Fruit fly (Drosophila melanogaster) whole organism, embryonic: ENCODE data around the gene CAHbeta.

ENCODE experiments used
- CG10959 ChIP-seq: fragments of 200-800 bp; sonication (Bioruptor generic); IDR thresholded peaks from 2 replicates; pipeline ENCODE4 v1.3.6; 2022; ENCODE audit warnings: missing biosample characterization, missing genetic modification characterization
- CG12104 ChIP-seq: fragments of 200-800 bp; sonication (Bioruptor generic); optimal IDR thresholded peaks from 3 replicates; lab custom pipeline; 2016; ENCODE audit warnings: missing biosample characterization, missing genetic modification characterization
- CG12155 ChIP-seq: fragments of 200-800 bp; sonication (Bioruptor generic); optimal IDR thresholded peaks from 3 replicates; lab custom pipeline; 2016; ENCODE audit warnings: missing biosample characterization, missing genetic modification characterization
- CG12236 ChIP-seq: fragments of 200-800 bp; sonication (Bioruptor generic); optimal IDR thresholded peaks from 2 replicates; lab custom pipeline; 2016; ENCODE audit warnings: missing biosample characterization, missing genetic modification characterization
- CG12769 ChIP-seq: fragments of 200-800 bp; sonication (Bioruptor generic); optimal IDR thresholded peaks from 2 replicates; lab custom pipeline; 2019; ENCODE audit warnings: missing biosample characterization, mild to moderate bottlenecking, missing genetic modification characterization, moderate library complexity
- CG13287 ChIP-seq: fragments of 200-800 bp; sonication (Bioruptor generic); IDR thresholded peaks from 2 replicates; pipeline ENCODE4 v1.3.6; 2022; ENCODE audit warnings: missing biosample characterization, missing genetic modification characterization; ENCODE audit not compliant: partially characterized antibody
- CG13296 ChIP-seq: fragments of 200-800 bp; sonication (Bioruptor generic); optimal IDR thresholded peaks from 3 replicates; lab custom pipeline; 2018; ENCODE audit warnings: missing biosample characterization, mild to moderate bottlenecking, missing genetic modification characterization
- CG15269 ChIP-seq: fragments of 200-800 bp; sonication (Bioruptor generic); optimal IDR thresholded peaks from 2 replicates; lab custom pipeline; 2018; ENCODE audit warnings: missing biosample characterization, mild to moderate bottlenecking, missing genetic modification characterization, moderate library complexity
- CG16779 ChIP-seq: fragments of 200-800 bp; sonication (Bioruptor generic); IDR thresholded peaks from 2 replicates; pipeline ENCODE4 v1.3.6; 2022; ENCODE audit warnings: missing biosample characterization, missing genetic modification characterization
- CG18011 ChIP-seq: fragments of 200-800 bp; sonication (Bioruptor generic); optimal IDR thresholded peaks from 2 replicates; lab custom pipeline; 2017; ENCODE audit warnings: missing biosample characterization, missing genetic modification characterization, mild to moderate bottlenecking, moderate library complexity, missing genotype
- CG1832 ChIP-seq: fragments of 200-800 bp; sonication (Bioruptor generic); optimal IDR thresholded peaks from 2 replicates; lab custom pipeline; 2017; ENCODE audit warnings: missing biosample characterization, mild to moderate bottlenecking, missing genetic modification characterization, inconsistent platforms
- CG2120 ChIP-seq: fragments of 200-800 bp; sonication (Bioruptor generic); optimal IDR thresholded peaks from 3 replicates; lab custom pipeline; 2016; ENCODE audit warnings: missing biosample characterization, missing genetic modification characterization
- CG2202 ChIP-seq: fragments of 200-800 bp; sonication (Bioruptor generic); optimal IDR thresholded peaks from 2 replicates; lab custom pipeline; 2018; ENCODE audit warnings: missing biosample characterization, mild to moderate bottlenecking, missing genetic modification characterization
- CG3065 ChIP-seq: fragments of 200-800 bp; sonication (Bioruptor generic); optimal IDR thresholded peaks from 2 replicates; lab custom pipeline; 2016; ENCODE audit warnings: missing biosample characterization, missing genetic modification characterization
- CG7372 ChIP-seq: fragments of 200-800 bp; sonication (Bioruptor generic); IDR thresholded peaks from 2 replicates; pipeline ENCODE4 v1.3.6; 2022; ENCODE audit warnings: missing biosample characterization, missing genetic modification characterization
- CG7928 ChIP-seq: fragments of 200-800 bp; sonication (Bioruptor generic); optimal IDR thresholded peaks from 2 replicates; lab custom pipeline; 2017; ENCODE audit warnings: missing biosample characterization, mild to moderate bottlenecking, missing genetic modification characterization
- CG8944 ChIP-seq: fragments of 200-800 bp; sonication (Bioruptor generic); optimal IDR thresholded peaks from 3 replicates; lab custom pipeline; 2016; ENCODE audit warnings: missing biosample characterization, missing genetic modification characterization
- Deaf1 ChIP-seq: fragments of 200-800 bp; optimal IDR thresholded peaks from 3 replicates; lab custom pipeline; 2019; ENCODE audit warnings: missing biosample characterization, mild to moderate bottlenecking, missing genetic modification characterization, moderate library complexity
- E2f2 ChIP-seq: fragments of 200-800 bp; sonication (Bioruptor generic); IDR thresholded peaks from 2 replicates; pipeline ENCODE4 v1.3.6; 2022; ENCODE audit warnings: missing biosample characterization, missing genetic modification characterization
- Gsc ChIP-seq: fragments of 200-800 bp; sonication (Bioruptor generic); IDR thresholded peaks from 2 replicates; pipeline ENCODE4 v1.3.6; 2022; ENCODE audit warnings: missing biosample characterization, missing genetic modification characterization
- H15 ChIP-seq: fragments of 200-800 bp; sonication (Bioruptor generic); IDR thresholded peaks from 3 replicates; pipeline ENCODE4 v1.3.6; 2022; ENCODE audit warnings: missing biosample characterization, missing genetic modification characterization
- HLH3B ChIP-seq: fragments of 200-800 bp; sonication (Bioruptor generic); IDR thresholded peaks from 2 replicates; pipeline ENCODE4 v1.3.6; 2022; ENCODE audit warnings: missing biosample characterization, missing genetic modification characterization
- Mrtf ChIP-seq: fragments of 200-800 bp; sonication (Bioruptor generic); IDR thresholded peaks from 3 replicates; pipeline ENCODE4 v1.3.6; 2022; ENCODE audit warnings: missing biosample characterization, missing genetic modification characterization
- Myb ChIP-seq: fragments of 200-800 bp; sonication (Bioruptor generic); optimal IDR thresholded peaks from 2 replicates; lab custom pipeline; 2016; ENCODE audit warnings: missing biosample characterization, missing genetic modification characterization
- PHDP ChIP-seq: fragments of 200-800 bp; sonication (Bioruptor generic); optimal IDR thresholded peaks from 3 replicates; lab custom pipeline; 2018; ENCODE audit warnings: missing biosample characterization, mild to moderate bottlenecking, missing genetic modification characterization, moderate library complexity
- Ravus ChIP-seq: fragments of 200-800 bp; sonication (Bioruptor generic); IDR thresholded peaks from 2 replicates; pipeline ENCODE4 v1.3.6; 2022; ENCODE audit warnings: missing biosample characterization, missing genetic modification characterization
- Rx ChIP-seq: fragments of 200-800 bp; sonication (Bioruptor generic); IDR thresholded peaks from 2 replicates; pipeline ENCODE4 v1.3.6; 2022; ENCODE audit warnings: missing biosample characterization, missing genetic modification characterization
- Spps ChIP-seq: fragments of 200-800 bp; sonication (Bioruptor generic); optimal IDR thresholded peaks from 2 replicates; lab custom pipeline; 2018; ENCODE audit warnings: missing biosample characterization, mild to moderate bottlenecking, missing genetic modification characterization
- Sry-β ChIP-seq: fragments of 200-800 bp; sonication (Bioruptor generic); optimal IDR thresholded peaks from 2 replicates; lab custom pipeline; 2018; ENCODE audit warnings: missing biosample characterization, mild to moderate bottlenecking, missing genetic modification characterization, moderate library complexity
- Stat92E ChIP-seq, 3 experiments: fragments of >200 bp in 2 of 3; fragments of 200-800 bp in 1 of 3; sonication (Bioruptor generic) in 1 of 3; optimal IDR thresholded peaks; 2 replicates each; lab custom pipeline; 2017 to 2019; ENCODE audit warnings: missing biosample characterization in 3 of 3, missing genetic modification characterization in 3 of 3, mild to moderate bottlenecking in 1 of 3, moderate library complexity in 1 of 3
- abd-A ChIP-seq: fragments of 200-800 bp; sonication (Bioruptor generic); optimal IDR thresholded peaks from 3 replicates; lab custom pipeline; 2019; ENCODE audit warnings: missing biosample characterization, mild to moderate bottlenecking, missing genetic modification characterization, moderate library complexity
- ap ChIP-seq: fragments of 200-800 bp; sonication (Bioruptor generic); IDR thresholded peaks from 2 replicates; pipeline ENCODE4 v1.3.6; 2022; ENCODE audit warnings: missing biosample characterization, missing genetic modification characterization
- ash1 ChIP-seq: fragments of 200-800 bp; sonication (Bioruptor generic); optimal IDR thresholded peaks from 2 replicates; lab custom pipeline; 2018; ENCODE audit warnings: missing biosample characterization, mild to moderate bottlenecking, missing genetic modification characterization
- cad ChIP-seq: fragments of >200 bp; optimal IDR thresholded peaks from 2 replicates; lab custom pipeline; 2017; ENCODE audit warnings: missing biosample characterization, missing genetic modification characterization
- cas ChIP-seq: fragments of 200-800 bp; sonication (Bioruptor generic); IDR thresholded peaks from 2 replicates; pipeline ENCODE4 v1.3.6; 2022; ENCODE audit warnings: missing biosample characterization, missing genetic modification characterization
- ci ChIP-seq: fragments of 200-800 bp; sonication (Bioruptor generic); IDR thresholded peaks from 3 replicates; pipeline ENCODE4 v1.3.6; 2022; ENCODE audit warnings: missing biosample characterization, missing genetic modification characterization
- dan ChIP-seq: fragments of 200-800 bp; sonication (Bioruptor generic); IDR thresholded peaks from 2 replicates; pipeline ENCODE4 v1.3.6; 2022; ENCODE audit warnings: missing biosample characterization, missing genetic modification characterization
- dpn ChIP-seq, 2 experiments: fragments of 200-800 bp; sonication (Bioruptor generic); optimal IDR thresholded peaks; 3 replicates each; lab custom pipeline; 2016; ENCODE audit warnings: missing biosample characterization in 2 of 2, missing genetic modification characterization in 2 of 2
- dysf ChIP-seq: fragments of 200-800 bp; sonication (Bioruptor generic); IDR thresholded peaks from 3 replicates; pipeline ENCODE4 v1.3.6; 2022; ENCODE audit warnings: missing biosample characterization, missing genetic modification characterization
- esg ChIP-seq: fragments of 200-800 bp; sonication (Bioruptor generic); conservative IDR thresholded peaks from 2 replicates; pipeline ENCODE4 v1.3.6; 2022; ENCODE audit warnings: missing biosample characterization, missing genetic modification characterization
- gcm2 ChIP-seq: fragments of 200-800 bp; sonication (Bioruptor generic); optimal IDR thresholded peaks from 2 replicates; lab custom pipeline; 2016; ENCODE audit warnings: missing biosample characterization, missing genetic modification characterization
- klu ChIP-seq: fragments of 200-800 bp; sonication (Bioruptor generic); IDR thresholded peaks from 2 replicates; pipeline ENCODE4 v1.3.6; 2022; ENCODE audit warnings: missing biosample characterization, missing genetic modification characterization
- lola ChIP-seq, 3 experiments: fragments of >200 bp in 2 of 3; fragments of 200-800 bp in 1 of 3; sonication (Bioruptor generic) in 1 of 3; optimal IDR thresholded peaks; 2 replicates each; lab custom pipeline; 2017 to 2019; ENCODE audit warnings: missing biosample characterization in 3 of 3, missing genetic modification characterization in 3 of 3, mild to moderate bottlenecking in 1 of 3, moderate library complexity in 1 of 3
- oc ChIP-seq: fragments of 200-800 bp; sonication (Bioruptor generic); optimal IDR thresholded peaks from 2 replicates; lab custom pipeline; 2018; ENCODE audit warnings: missing biosample characterization, mild to moderate bottlenecking, missing genetic modification characterization, moderate library complexity
- row ChIP-seq: fragments of 200-800 bp; sonication (Bioruptor generic); IDR thresholded peaks from 3 replicates; pipeline ENCODE4 v1.3.6; 2022; ENCODE audit warnings: missing biosample characterization, missing genetic modification characterization
- sqz ChIP-seq: fragments of 200-800 bp; sonication (Bioruptor generic); optimal IDR thresholded peaks from 3 replicates; lab custom pipeline; 2018; ENCODE audit warnings: missing biosample characterization, mild to moderate bottlenecking, missing genetic modification characterization
- ssp ChIP-seq: fragments of 200-800 bp; sonication (Bioruptor generic); IDR thresholded peaks from 2 replicates; pipeline ENCODE4 v1.3.6; 2022; ENCODE audit warnings: missing biosample characterization, missing genetic modification characterization
- tap ChIP-seq: fragments of 200-800 bp; optimal IDR thresholded peaks from 3 replicates; lab custom pipeline; 2019; ENCODE audit warnings: missing biosample characterization, mild to moderate bottlenecking, missing genetic modification characterization, moderate library complexity
- tx ChIP-seq: fragments of 200-800 bp; sonication (Bioruptor generic); optimal IDR thresholded peaks from 2 replicates; lab custom pipeline; 2016; ENCODE audit warnings: missing biosample characterization, missing genetic modification characterization

Gene CAHbeta

DNA sequence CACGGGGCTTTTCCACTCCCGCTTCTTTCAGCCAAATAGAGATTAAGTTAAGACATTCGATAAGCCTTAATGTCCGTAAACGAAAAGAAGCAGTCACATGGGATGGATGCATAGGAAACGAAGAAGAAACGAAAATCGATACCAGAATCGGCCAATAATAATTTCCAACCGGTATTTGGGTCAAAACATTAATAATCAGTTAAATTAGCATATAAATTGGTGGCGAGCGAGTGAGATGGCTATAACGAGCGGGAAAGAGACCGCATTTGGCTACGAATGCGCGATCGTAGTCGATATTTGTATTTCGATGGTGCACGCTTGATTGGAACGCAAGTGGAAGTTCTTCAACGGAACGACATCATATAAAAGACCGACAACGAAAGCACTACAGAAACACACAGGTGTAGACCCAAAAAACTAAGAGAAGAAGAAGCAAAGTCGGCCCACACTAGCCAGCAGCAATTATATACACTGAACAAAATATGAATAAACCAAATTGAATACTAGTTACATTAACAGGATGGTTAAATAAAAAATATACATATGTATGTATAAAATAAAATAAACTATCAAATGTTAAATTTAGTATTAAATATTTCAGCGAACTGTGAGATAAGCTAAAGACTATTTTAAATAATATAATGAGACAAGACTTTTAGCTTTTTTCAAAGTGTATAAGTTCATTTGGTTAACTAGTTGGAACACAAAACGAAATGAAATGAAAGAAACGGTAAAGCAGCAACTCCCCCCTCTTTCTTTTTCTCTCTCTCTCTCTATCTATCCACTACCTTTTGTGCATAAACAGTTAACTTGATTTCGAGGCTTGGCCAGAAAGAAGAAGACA lies 25.9 kb upstream of the CAHbeta start (continued):
- peak; percentile 37; the same call in 1 of the 3 replicates for TF ChIP-seq row
- TF ChIP-seq CG2202 (tag; lab: Kevin White, UChicago) = peak; percentile 56
- TF ChIP-seq HLH3B (GFP tag; lab: Robert Waterston, UW) = peak; percentile 56
- peak in 1 of 3 experiments; percentile 80 for TF ChIP-seq lola (GFP tag; optimal IDR thresholded peaks at IDR 0.05; lab: Kevin White, UChicago)
- TF ChIP-seq esg (GFP tag; lab: Robert Waterston, UW) = peak; percentile 29; the same call in 1 of the 2 replicates
- TF ChIP-seq oc = peak; percentile 69
- TF ChIP-seq klu (GFP tag; lab: Robert Waterston, UW) = no peak
- TF ChIP-seq CG7928 (GFP tag; lab: Kevin White, UChicago) = no peak
- peak; percentile 37 for TF ChIP-seq sqz (GFP tag; lab: Kevin White, UChicago)
- TF ChIP-seq PHDP (tag; lab: Kevin White, UChicago) = peak; percentile 68
- no peak for TF ChIP-seq CG18011 (GFP tag; lab: Kevin White, UChicago)
- peak; percentile 28; the same call in 1 of the 2 replicates for TF ChIP-seq E2f2

DNA sequence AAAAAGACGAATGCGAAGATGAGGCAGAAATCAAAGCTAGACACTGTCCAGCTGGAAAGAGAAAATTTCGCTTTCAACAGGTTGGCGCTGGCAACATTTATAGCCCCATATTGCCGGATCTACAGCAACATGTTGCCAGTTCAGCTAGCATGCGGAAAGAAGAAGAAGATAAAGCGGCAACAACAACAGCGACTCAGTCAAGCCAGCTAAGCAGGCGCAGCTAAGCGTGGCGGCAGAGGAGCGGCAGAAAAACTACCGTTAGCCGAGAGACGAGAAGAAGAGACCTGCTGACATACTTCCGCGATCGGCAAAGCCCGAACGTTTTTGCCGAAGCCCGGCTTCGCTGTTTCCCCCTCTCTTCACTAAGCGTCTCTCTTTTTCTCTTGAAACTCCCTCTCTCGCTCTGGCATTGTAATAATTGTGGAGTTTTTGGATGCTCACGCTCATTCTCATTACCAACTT lies 25.3 kb upstream of the CAHbeta start:
- TF ChIP-seq CG13287 = peak; percentile 10; the same call in 1 of the 2 replicates
- TF ChIP-seq Sry-β = no peak
- no peak for TF ChIP-seq dan (GFP tag; lab: Robert Waterston, UW)
- no peak for TF ChIP-seq Ravus (GFP tag; lab: Robert Waterston, UW)
- TF ChIP-seq PHDP (tag; lab: Kevin White, UChicago) = no peak
- TF ChIP-seq ap (GFP tag; lab: Robert Waterston, UW) = no peak
- no peak for TF ChIP-seq Myb (GFP tag; lab: Kevin White, UChicago)
- no peak for TF ChIP-seq CG7372 (GFP tag; lab: Robert Waterston, UW)
- no peak for TF ChIP-seq ssp
- TF ChIP-seq CG12236 (GFP tag; lab: Kevin White, UChicago) = no peak
- no peak for TF ChIP-seq Rx (GFP tag; lab: Robert Waterston, UW)
- TF ChIP-seq CG2120 (GFP tag; lab: Kevin White, UChicago) = no peak
- TF ChIP-seq Deaf1 = peak; percentile 96
- no peak for TF ChIP-seq CG10959 (GFP tag; lab: Robert Waterston, UW)
- peak; percentile 30 for TF ChIP-seq CG1832 (GFP tag; lab: Kevin White, UChicago)
- TF ChIP-seq CG12155 (GFP tag; lab: Kevin White, UChicago) = no peak
- TF ChIP-seq CG8944 (GFP tag; lab: Kevin White, UChicago) = no peak
- TF ChIP-seq abd-A (tag; lab: Kevin White, UChicago) = no peak
- TF ChIP-seq Stat92E (GFP tag; optimal IDR thresholded peaks at IDR 0.05; lab: Kevin White, UChicago) = no peak
- no peak for TF ChIP-seq CG15269 (tag; lab: Kevin White, UChicago)
- TF ChIP-seq CG13296 (GFP tag; lab: Kevin White, UChicago) = no peak
- no peak for TF ChIP-seq tx (GFP tag; lab: Kevin White, UChicago)
- TF ChIP-seq cad = no peak
- no peak for TF ChIP-seq cas (GFP tag; lab: Robert Waterston, UW)
- TF ChIP-seq H15 (GFP tag; lab: Robert Waterston, UW) = no peak
- no peak for TF ChIP-seq CG3065 (GFP tag; lab: Kevin White, UChicago)
- TF ChIP-seq CG16779 (GFP tag; lab: Robert Waterston, UW) = no peak
- no peak for TF ChIP-seq tap
- no peak for TF ChIP-seq CG12104 (GFP tag; lab: Kevin White, UChicago)
- no peak for TF ChIP-seq gcm2 (GFP tag; lab: Kevin White, UChicago)
- 0 out of 3 replicates have a peak, but pooled peaks have one; percentile 32 for TF ChIP-seq ci (GFP tag; lab: Robert Waterston, UW)
- no peak for TF ChIP-seq dpn (GFP tag; optimal IDR thresholded peaks at IDR 0.05; lab: Kevin White, UChicago)
- TF ChIP-seq CG12769 = peak; percentile 5
- no peak for TF ChIP-seq Spps (tag; lab: Kevin White, UChicago)
- no peak for TF ChIP-seq Mrtf (GFP tag; lab: Robert Waterston, UW)
- TF ChIP-seq Gsc (GFP tag; lab: Robert Waterston, UW) = no peak
- no peak for TF ChIP-seq dysf (GFP tag; lab: Robert Waterston, UW)
- TF ChIP-seq ash1 (GFP tag; lab: Kevin White, UChicago) = no peak
